Worm (Caenorhabditis elegans): ENCODE measurements around the gene ife-1.

Gene ife-1

DNA sequence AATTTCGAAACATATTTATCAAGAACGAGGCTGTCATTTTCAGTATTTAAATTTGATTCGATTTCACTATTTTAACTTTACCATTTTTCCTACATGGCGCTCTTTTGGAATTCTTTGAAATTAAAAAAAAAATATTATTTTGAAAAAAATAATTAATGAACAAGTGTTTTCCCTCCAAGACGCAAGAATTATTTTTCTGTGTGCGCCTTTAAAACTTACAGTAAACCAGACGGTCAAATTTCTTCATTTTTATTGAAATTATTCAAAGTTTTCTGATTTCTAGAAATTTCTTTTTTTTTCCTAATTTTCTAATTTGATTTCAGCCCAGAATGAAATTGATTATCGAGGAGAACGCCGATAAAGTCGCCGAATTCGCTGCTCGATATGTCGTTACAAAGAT is 45.9 kb downstream of the ife-1 start, which contains the start of gene T03F6.3:
Gene T03F6.3 (plus strand): TSS at position 318 of the 400 bp plus-strand sequence.
- TF ChIP-seq ceh-36 (tag; optimal IDR thresholded peaks at IDR 0.05) (no peak), B0310.2 (tag; optimal IDR thresholded peaks at IDR 0.05) (no peak), hmbx-1 (tag; optimal IDR thresholded peaks at IDR 0.05) (no peak), scrt-1 (GFP tag; IDR thresholded peaks at IDR 0.05) (no peak), tbx-11 (GFP tag; IDR thresholded peaks at IDR 0.05) (no peak), hmg-4 (GFP tag; optimal IDR thresholded peaks at IDR 0.05) (no peak), ets-7 (tag; optimal IDR thresholded peaks at IDR 0.05) (no peak), ceh-13 (GFP tag; optimal IDR thresholded peaks at IDR 0.05) (no peak), tbx-37 (GFP tag; conservative IDR thresholded peaks at IDR 0.05) (no peak), F13C5.2 (tag; optimal IDR thresholded peaks at IDR 0.05) (no peak), flt-1 (GFP tag; IDR thresholded peaks at IDR 0.05) (no peak), aly-1 (tag; optimal IDR thresholded peaks at IDR 0.05) (no peak), ama-1 (optimal IDR thresholded peaks at IDR 0.05) (no peak), pes-1 (GFP tag; IDR thresholded peaks at IDR 0.05) (no peak), hnd-1 (tag; optimal IDR thresholded peaks at IDR 0.05) (no peak), tra-4 (tag; optimal IDR thresholded peaks at IDR 0.05) (no peak)

ce11 chrIII:13390789-13391188 is 47.6 kb downstream of the ife-1 start:
- TF ChIP-seq pes-1 (GFP tag; IDR thresholded peaks at IDR 0.05), result no peak
- TF ChIP-seq tbx-11 (GFP tag; IDR thresholded peaks at IDR 0.05), result no peak
- TF ChIP-seq sea-1 (GFP tag; conservative IDR thresholded peaks at IDR 0.05), result no peak
- no peak for TF ChIP-seq F13C5.2 (tag; optimal IDR thresholded peaks at IDR 0.05)
- TF ChIP-seq B0310.2 (tag; optimal IDR thresholded peaks at IDR 0.05), result no peak
- no peak for TF ChIP-seq hmbx-1 (tag; optimal IDR thresholded peaks at IDR 0.05)
- no peak for TF ChIP-seq aly-1 (tag; optimal IDR thresholded peaks at IDR 0.05)
- TF ChIP-seq ama-1 (optimal IDR thresholded peaks at IDR 0.05), result no peak
- TF ChIP-seq scrt-1 (GFP tag; IDR thresholded peaks at IDR 0.05), result no peak
- TF ChIP-seq tbx-37 (GFP tag; conservative IDR thresholded peaks at IDR 0.05), result no peak
- no peak for TF ChIP-seq tra-4 (tag; optimal IDR thresholded peaks at IDR 0.05)
- no peak for TF ChIP-seq hmg-4 (GFP tag; optimal IDR thresholded peaks at IDR 0.05)
- TF ChIP-seq ceh-13 (GFP tag; optimal IDR thresholded peaks at IDR 0.05), result no peak
- no peak for TF ChIP-seq flt-1 (GFP tag; IDR thresholded peaks at IDR 0.05)
- no peak for TF ChIP-seq ceh-36 (tag; optimal IDR thresholded peaks at IDR 0.05)
- no peak for TF ChIP-seq hnd-1 (tag; optimal IDR thresholded peaks at IDR 0.05)
- no peak for TF ChIP-seq ets-7 (tag; optimal IDR thresholded peaks at IDR 0.05)

DNA sequence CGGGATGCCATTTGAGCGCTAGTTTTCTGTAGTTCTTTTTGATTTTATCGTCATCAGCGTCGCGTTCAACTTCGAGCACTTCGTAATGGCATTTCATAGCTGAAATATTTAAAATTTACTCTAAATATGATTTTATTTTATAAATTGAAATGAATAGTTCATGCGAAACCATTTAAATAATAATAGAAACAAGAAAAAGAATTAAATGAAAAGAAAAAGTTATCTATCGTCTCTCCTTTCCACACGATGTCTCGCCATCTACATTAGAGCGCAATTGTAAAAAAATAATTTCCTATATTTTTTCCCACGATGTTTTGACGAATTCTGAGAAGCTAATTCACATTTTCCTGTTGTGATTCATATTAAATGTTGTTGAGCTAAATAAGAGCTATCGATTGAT is 50.0 kb downstream of the ife-1 start, which contains the start of gene dnj-17:
Gene dnj-17 (minus strand): TSS at position 101 of the 400 bp plus-strand sequence.
- TF ChIP-seq F13C5.2 (tag; optimal IDR thresholded peaks at IDR 0.05), result no peak
- no peak for TF ChIP-seq ceh-13 (GFP tag; optimal IDR thresholded peaks at IDR 0.05)
- TF ChIP-seq ceh-36 (tag; optimal IDR thresholded peaks at IDR 0.05), result no peak
- no peak for TF ChIP-seq ama-1 (optimal IDR thresholded peaks at IDR 0.05)

ce11 chrIII:13393647-13394046 is 50.4 kb downstream of the ife-1 start, which contains the start of gene qdpr-1:
qdpr-1 (plus strand) TSS chrIII:13393910.
- TF ChIP-seq flt-1 (GFP tag; IDR thresholded peaks at IDR 0.05), result no peak
- TF ChIP-seq ceh-13 (GFP tag; optimal IDR thresholded peaks at IDR 0.05), result no peak
- TF ChIP-seq hmg-4 (GFP tag; optimal IDR thresholded peaks at IDR 0.05), result no peak
- no peak for TF ChIP-seq tbx-11 (GFP tag; IDR thresholded peaks at IDR 0.05)
- TF ChIP-seq B0310.2 (tag; optimal IDR thresholded peaks at IDR 0.05), result no peak
- TF ChIP-seq hmbx-1 (tag; optimal IDR thresholded peaks at IDR 0.05), result no peak
- no peak for TF ChIP-seq F13C5.2 (tag; optimal IDR thresholded peaks at IDR 0.05)
- no peak for TF ChIP-seq sea-1 (GFP tag; conservative IDR thresholded peaks at IDR 0.05)
